Worm (Caenorhabditis elegans) whole organism, L1 larva: ENCODE results near the gene efl-3.

Experiments
- egl-27 ChIP-seq, 2 experiments: fragments of 150-350 bp in 1 of 2; sonication (generic microtip); optimal IDR thresholded peaks; 3 replicates each; lab custom pipeline; 2017 to 2018; ENCODE audit warnings: missing biosample characterization in 2 of 2, missing genetic modification characterization in 2 of 2, missing genetic modification reagents in 2 of 2
- fkh-8 ChIP-seq: sonication (generic microtip); optimal IDR thresholded peaks from 2 replicates; lab custom pipeline; 2016; ENCODE audit warnings: mild to moderate bottlenecking, missing genetic modification characterization, missing compliant biosample characterization
- lin-39 ChIP-seq: fragments of 150-350 bp; optimal IDR thresholded peaks from 2 replicates; lab custom pipeline; 2014; ENCODE audit warnings: missing biosample characterization, missing genetic modification reagents, missing genetic modification characterization
- sup-37 ChIP-seq: fragments of 200-800 bp; sonication (Bioruptor generic); optimal IDR thresholded peaks from 2 replicates; lab custom pipeline; 2018; ENCODE audit warnings: mild to moderate bottlenecking, missing genetic modification characterization, missing compliant biosample characterization
- xbp-1 ChIP-seq: sonication (generic microtip); optimal IDR thresholded peaks from 2 replicates; lab custom pipeline; 2016; ENCODE audit warnings: missing genetic modification characterization, missing compliant biosample characterization

DNA sequence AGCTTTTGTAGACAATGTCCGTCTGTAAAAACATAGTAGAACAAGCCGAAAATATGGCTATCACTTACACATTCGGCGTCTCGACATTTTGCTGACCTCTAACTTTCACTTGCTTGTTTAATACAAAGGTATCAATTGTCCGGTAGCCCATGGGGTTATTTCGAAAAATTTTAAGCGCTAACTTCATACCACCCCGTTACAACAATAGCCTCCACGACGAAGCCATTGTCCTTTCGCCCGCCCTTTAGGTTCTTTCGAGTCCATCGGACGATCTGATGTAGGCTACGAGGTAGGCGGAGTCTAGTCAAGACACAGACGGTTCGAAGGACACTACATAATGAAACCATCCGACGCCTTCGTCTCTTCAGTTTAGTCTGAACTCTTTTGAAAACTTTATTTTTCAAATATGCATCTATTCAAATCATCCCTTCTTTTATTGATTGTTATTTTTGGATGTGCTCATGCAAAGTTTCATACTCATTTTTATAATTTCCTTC, 26.4 kb downstream of the efl-3 start, which contains the start of gene lips-10:
- TF ChIP-seq xbp-1 (tag; lab: Kevin White, UChicago) (no peak), fkh-8 (tag; lab: Kevin White, UChicago) (no peak), lin-39 (no peak), egl-27 (tag; optimal IDR thresholded peaks at IDR 0.05; lab: Kevin White, UChicago) (no peak), sup-37 (GFP tag; lab: Kevin White, UChicago) (no peak)
